Worm (Caenorhabditis elegans): ENCODE results near the gene C14A6.6.

C14A6.6 gene

DNA sequence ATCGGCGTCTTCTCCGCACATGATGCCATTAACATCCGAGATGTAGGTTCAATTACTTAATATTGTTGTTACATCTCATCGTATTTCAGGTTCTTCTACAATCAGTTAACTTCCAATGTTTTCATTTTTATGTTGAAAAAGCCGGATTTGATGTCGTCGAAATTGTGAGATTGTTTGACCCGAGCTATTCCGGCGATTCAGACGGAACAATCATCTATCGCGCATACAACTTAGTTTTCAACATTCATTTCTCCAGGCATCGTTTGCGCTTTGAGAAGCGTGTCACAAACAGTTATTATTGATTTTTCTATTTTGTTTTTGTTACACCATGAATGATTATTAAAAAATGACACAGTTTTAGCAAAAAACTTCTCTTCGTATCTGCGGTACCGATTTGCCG, 38.5 kb downstream of the C14A6.6 start:
- no peak for TF ChIP-seq sea-1 (GFP tag; conservative IDR thresholded peaks at IDR 0.05)

DNA sequence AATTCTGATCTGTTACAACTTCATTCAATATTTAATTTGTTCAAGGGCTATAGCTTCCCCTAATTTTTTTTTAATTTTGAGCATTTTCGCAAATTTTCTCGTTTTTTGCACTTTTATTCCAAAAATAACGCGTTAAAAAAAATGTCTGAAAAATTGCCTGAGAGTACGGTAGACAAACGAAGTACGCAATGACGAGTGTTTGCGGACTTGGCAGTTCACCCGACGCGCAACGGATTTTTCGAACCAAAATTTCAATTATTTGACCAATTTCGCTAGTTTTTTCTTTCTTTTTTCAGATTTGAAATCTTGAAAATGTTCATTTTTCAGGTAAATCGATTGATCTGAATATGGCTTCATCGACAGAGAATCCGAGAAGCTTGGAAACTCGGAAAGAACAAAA, 39.9 kb downstream of the C14A6.6 start, which contains the start of gene fbxa-211:
Gene fbxa-211, plus strand, starts transcription at position 328 of the 400 bp plus-strand sequence.
- TF ChIP-seq ceh-13 (GFP tag; optimal IDR thresholded peaks at IDR 0.05) (no peak), ceh-36 (tag; optimal IDR thresholded peaks at IDR 0.05) (no peak), tbx-11 (GFP tag; IDR thresholded peaks at IDR 0.05) (no peak), hmg-4 (GFP tag; optimal IDR thresholded peaks at IDR 0.05) (no peak), ets-7 (tag; optimal IDR thresholded peaks at IDR 0.05) (no peak), sea-1 (GFP tag; conservative IDR thresholded peaks at IDR 0.05) (no peak), tra-4 (tag; optimal IDR thresholded peaks at IDR 0.05) (no peak), pes-1 (GFP tag; IDR thresholded peaks at IDR 0.05) (no peak), tbx-37 (GFP tag; conservative IDR thresholded peaks at IDR 0.05) (no peak), B0310.2 (tag; optimal IDR thresholded peaks at IDR 0.05) (no peak), scrt-1 (GFP tag; IDR thresholded peaks at IDR 0.05) (no peak), hmbx-1 (tag; optimal IDR thresholded peaks at IDR 0.05) (no peak), hnd-1 (tag; optimal IDR thresholded peaks at IDR 0.05) (no peak), flt-1 (GFP tag; IDR thresholded peaks at IDR 0.05) (no peak), aly-1 (tag; optimal IDR thresholded peaks at IDR 0.05) (no peak), ama-1 (optimal IDR thresholded peaks at IDR 0.05) (no peak), F13C5.2 (tag; optimal IDR thresholded peaks at IDR 0.05) (no peak)

DNA sequence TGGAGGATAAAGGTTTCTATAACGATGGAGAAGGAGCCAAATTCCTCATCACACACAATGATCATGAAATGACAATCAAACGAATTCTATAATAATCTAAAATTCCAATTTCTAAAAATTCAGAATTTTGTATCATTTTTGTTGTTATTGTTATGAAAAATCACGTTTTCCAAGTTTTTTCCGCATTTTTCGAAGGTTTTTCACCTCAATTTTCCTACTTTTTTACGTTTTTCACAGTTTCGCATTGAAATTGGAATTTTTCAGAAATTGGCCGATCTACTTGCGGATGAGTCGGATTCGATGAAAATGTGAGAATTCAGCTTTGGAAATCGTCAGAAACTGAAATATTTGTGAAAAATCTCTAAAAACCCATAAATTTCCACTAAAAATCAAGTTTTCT, 42.0 kb downstream of the C14A6.6 start, which contains the start of gene fbxa-210:
Gene fbxa-210, plus strand, starts transcription at position 301 of the 400 bp plus-strand sequence.
- TF ChIP-seq tbx-11 (GFP tag; IDR thresholded peaks at IDR 0.05) (no peak), ceh-36 (tag; optimal IDR thresholded peaks at IDR 0.05) (no peak), ama-1 (optimal IDR thresholded peaks at IDR 0.05) (no peak), F13C5.2 (tag; optimal IDR thresholded peaks at IDR 0.05) (no peak)

DNA sequence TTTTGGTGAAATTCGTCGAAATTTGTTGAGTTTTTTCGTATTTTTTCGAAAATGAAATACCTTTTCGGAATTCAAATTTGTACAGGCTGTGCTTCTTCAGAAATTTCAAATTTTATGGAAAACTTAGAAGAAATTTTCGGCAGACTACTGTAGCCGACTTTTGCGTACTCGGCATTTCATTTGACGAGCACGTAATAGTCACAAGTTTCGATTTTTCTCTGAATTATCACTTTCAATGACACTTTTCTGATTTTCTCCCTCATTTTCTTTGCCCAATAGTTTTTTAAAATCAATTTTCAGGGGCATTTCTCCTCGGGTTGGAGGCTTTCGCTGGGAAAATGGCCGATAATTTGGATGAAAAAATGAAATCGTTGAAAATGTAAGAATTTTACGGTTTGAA, 43.4 kb downstream of the C14A6.6 start, which contains the start of gene fbxa-107:
Gene fbxa-107, plus strand, starts transcription at position 301 of the 400 bp plus-strand sequence.
- TF ChIP-seq pes-1 (GFP tag; IDR thresholded peaks at IDR 0.05) = no peak
- TF ChIP-seq tra-4 (tag; optimal IDR thresholded peaks at IDR 0.05) = no peak
- no peak for TF ChIP-seq F13C5.2 (tag; optimal IDR thresholded peaks at IDR 0.05)
- no peak for TF ChIP-seq ceh-13 (GFP tag; optimal IDR thresholded peaks at IDR 0.05)
- TF ChIP-seq tbx-11 (GFP tag; IDR thresholded peaks at IDR 0.05) = no peak

Data from whole organism, early embryonic.